Worm (Caenorhabditis elegans) whole organism, young adult: Measurements from ENCODE around the gene Y54G2A.10.

Experiments
- F10E7.11 ChIP-seq: sonication (generic microtip); optimal IDR thresholded peaks from 2 replicates; lab custom pipeline; 2017; ENCODE audit warnings: mild to moderate bottlenecking, missing genetic modification characterization, moderate library complexity, missing compliant biosample characterization
- ets-4 ChIP-seq: fragments of 200-800 bp; sonication (Bioruptor generic); optimal IDR thresholded peaks from 2 replicates; lab custom pipeline; 2018; ENCODE audit warnings: mild to moderate bottlenecking, missing genetic modification characterization, missing compliant biosample characterization
- tlf-1 ChIP-seq: fragments of 200-800 bp; sonication (Bioruptor generic); optimal IDR thresholded peaks from 2 replicates; lab custom pipeline; 2018; ENCODE audit warnings: mild to moderate bottlenecking, missing genetic modification characterization, missing compliant biosample characterization

DNA sequence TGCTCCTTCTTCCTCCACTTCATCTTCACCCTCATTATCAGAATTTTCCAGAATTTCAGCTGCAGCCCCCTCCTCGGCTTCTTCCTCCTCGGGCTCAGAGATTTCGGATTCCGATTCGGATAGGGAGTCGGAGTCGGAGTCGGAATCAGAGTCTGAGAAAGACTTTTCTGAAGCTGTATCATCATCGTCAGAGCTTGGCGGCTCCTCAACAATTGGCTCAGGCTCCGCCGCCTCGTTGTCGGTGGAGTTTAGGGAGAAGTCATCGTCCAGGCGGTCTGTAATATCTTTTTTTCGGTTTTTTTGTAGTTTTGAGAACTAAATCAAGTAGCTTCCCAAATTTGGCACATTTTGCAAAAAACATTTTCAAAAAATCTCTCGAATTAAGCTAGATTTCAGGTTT is 28.7 kb upstream of the Y54G2A.10 start:
- TF ChIP-seq tlf-1 (GFP tag; lab: Kevin White, UChicago) (no peak), F10E7.11 (tag; lab: Kevin White, UChicago) (no peak), ets-4 (GFP tag; lab: Kevin White, UChicago) (no peak)
